Fruit fly (Drosophila melanogaster): ENCODE results near the gene mRpL21.

Gene mRpL21

dm6 chr3L:19236060-19236459, 18.8 kb downstream of the mRpL21 start, which contains the start of gene CG33647:
TSS of gene CG33647 (plus strand) at chr3L:19236360.
- no peak for TF ChIP-seq usp (GFP tag; optimal IDR thresholded peaks at IDR 0.05)
- TF ChIP-seq pan (optimal IDR thresholded peaks at IDR 0.05): no peak
- no peak for TF ChIP-seq CG8478 (optimal IDR thresholded peaks at IDR 0.05)
- TF ChIP-seq EcR (GFP tag; optimal IDR thresholded peaks at IDR 0.05): no peak
- TF ChIP-seq Dll (optimal IDR thresholded peaks at IDR 0.05): no peak
- TF ChIP-seq psq (optimal IDR thresholded peaks at IDR 0.05): no peak

DNA sequence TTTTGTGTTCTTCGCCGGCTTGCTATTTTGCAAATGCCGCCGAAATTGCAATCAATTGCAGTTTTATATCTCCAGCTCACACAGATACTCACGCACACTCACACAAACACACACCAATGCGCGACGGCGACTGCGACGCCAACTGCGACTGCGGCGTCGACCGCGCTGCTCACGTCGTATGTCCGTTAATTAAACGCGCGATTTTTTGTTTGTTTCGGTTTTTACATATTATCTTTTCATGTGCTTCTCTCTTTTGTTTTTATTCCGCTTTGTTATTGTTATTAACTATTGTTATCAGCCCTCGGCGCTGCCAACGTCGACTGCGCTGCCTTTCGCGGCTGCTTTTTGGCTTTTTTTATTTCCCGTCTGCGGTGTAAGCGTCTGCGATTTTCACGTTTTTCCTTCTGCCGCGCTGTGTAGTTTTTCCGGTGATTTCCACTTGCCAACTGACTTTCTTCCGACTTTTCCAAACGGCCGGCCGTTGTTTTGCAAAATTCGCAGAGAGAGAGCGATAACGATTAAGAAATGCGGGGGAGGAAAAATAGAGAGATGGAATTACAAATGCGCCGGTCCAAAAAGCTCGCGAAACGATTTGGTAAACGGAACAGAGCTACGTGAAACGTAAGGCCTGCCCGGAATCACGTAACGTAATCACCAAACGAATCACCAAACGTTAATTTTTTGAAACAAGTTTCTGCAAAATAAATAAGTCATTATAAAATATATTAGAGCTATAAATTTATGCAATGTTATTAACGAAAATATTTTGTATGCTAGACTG, 19.7 kb downstream of the mRpL21 start, which contains the start of gene fz2:
TSS of gene fz2 (minus strand) at position 452 of the 781 bp plus-strand sequence.
- TF ChIP-seq Dll (optimal IDR thresholded peaks at IDR 0.05) (no peak), psq (optimal IDR thresholded peaks at IDR 0.05) (no peak)

dm6 chr3L:19233798-19234781, 20.8 kb downstream of the mRpL21 start:
- TF ChIP-seq psq (optimal IDR thresholded peaks at IDR 0.05) (no peak), EcR (GFP tag; optimal IDR thresholded peaks at IDR 0.05) (no peak), CG8478 (optimal IDR thresholded peaks at IDR 0.05) (no peak)

- TF ChIP-seq pan (optimal IDR thresholded peaks at IDR 0.05): no peak
- TF ChIP-seq EcR (GFP tag; optimal IDR thresholded peaks at IDR 0.05): no peak
- TF ChIP-seq CG8478 (optimal IDR thresholded peaks at IDR 0.05): no peak
- no peak for TF ChIP-seq psq (optimal IDR thresholded peaks at IDR 0.05)
- no peak for TF ChIP-seq usp (GFP tag; optimal IDR thresholded peaks at IDR 0.05)
- TF ChIP-seq Dll (optimal IDR thresholded peaks at IDR 0.05): no peak
Observed at dm6 chr3L:19231608-19232007, 23.3 kb downstream of the mRpL21 start.

DNA sequence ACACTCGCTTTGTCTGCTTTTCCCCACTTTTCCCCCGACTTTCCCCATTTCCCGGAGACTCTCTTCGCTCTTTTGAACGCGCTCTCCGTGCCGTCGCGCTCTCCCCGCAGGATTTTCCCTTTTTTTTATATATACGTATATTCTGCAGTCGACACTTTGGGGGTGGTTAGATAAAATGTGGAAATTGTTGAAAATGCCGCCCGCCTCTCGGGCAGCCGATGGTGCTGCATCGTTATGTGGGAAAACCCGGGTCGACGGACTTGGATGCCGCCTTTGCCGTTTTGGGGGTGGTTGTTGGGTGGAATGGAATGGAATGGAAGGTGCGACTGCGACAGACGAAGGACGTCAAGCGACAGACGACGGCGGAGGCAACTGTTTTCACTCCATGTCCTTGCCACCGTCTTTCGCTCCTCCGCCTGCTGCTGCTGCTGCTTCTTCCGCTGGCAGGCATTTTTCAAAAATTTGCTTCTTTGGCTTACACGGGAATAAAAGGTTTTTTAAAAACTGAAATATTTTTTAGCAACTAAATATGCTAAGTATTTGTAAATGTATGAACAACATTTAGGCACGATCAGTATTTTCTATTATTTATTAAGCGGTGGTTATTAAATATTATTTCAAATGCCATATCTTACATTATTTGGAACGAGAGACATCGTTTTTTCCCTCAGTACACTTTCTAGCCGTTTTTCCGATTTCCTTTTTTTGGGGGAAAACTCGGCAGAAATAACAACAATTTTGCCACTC, 23.9 kb downstream of the mRpL21 start:
- TF ChIP-seq Dll (optimal IDR thresholded peaks at IDR 0.05) (no peak), psq (optimal IDR thresholded peaks at IDR 0.05) (no peak), CG8478 (optimal IDR thresholded peaks at IDR 0.05) (no peak)

DNA sequence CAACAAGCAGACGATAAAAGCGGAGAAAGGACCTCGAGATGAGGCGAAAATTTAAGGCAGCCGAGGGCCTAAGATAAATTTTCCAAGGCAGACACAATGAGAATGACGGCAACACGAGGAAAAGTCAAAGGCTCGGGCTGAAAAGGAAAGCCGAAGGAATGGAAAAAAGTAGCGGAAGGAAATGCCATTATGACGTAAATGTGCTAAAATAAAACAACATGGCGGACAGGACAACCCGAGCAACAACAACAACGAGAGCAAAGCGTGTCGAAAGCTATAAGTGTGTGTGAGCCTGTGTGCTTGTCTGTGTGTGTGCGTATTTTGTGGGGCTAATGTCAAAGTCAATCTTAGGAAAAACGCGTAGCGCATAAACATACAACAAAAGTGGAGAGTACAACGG, 25.4 kb downstream of the mRpL21 start:
- TF ChIP-seq psq (optimal IDR thresholded peaks at IDR 0.05): no peak

DNA sequence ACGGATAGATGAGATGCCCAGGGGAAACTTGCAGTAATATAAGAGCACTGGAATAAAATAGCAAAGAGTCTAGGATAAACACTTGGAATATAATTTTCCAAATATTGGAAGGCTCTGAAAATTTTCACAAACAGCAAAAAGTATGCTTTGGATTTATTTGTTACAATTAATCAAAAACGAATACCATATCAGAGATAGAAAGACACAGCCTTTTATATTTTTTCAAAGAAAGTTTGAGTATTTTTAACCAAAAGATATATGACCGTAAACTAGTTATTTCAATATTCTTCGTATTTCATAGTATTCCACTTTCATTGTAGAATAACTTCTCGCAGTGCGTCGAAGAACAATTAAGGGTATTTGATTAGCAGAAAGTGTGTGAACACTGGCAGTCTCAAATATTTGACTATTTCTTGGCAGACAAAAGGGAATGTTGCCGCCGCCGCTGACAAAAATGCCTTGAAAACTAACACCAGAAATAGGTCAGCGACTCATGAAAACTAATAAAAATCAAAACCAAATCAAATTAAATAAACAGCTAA, 25.9 kb downstream of the mRpL21 start:
- TF ChIP-seq usp (GFP tag; optimal IDR thresholded peaks at IDR 0.05) (no peak), EcR (GFP tag; optimal IDR thresholded peaks at IDR 0.05) (no peak), pan (optimal IDR thresholded peaks at IDR 0.05) (no peak), psq (optimal IDR thresholded peaks at IDR 0.05) (no peak), CG8478 (optimal IDR thresholded peaks at IDR 0.05) (no peak), Dll (optimal IDR thresholded peaks at IDR 0.05) (no peak)

- TF ChIP-seq usp (GFP tag; optimal IDR thresholded peaks at IDR 0.05) (no peak), EcR (GFP tag; optimal IDR thresholded peaks at IDR 0.05) (no peak), pan (optimal IDR thresholded peaks at IDR 0.05) (no peak), CG8478 (optimal IDR thresholded peaks at IDR 0.05) (no peak), Dll (optimal IDR thresholded peaks at IDR 0.05) (no peak), psq (optimal IDR thresholded peaks at IDR 0.05) (no peak)
Observed at dm6 chr3L:19228371-19228817, 26.5 kb downstream of the mRpL21 start.

dm6 chr3L:19225687-19226086, 29.2 kb downstream of the mRpL21 start:
- no peak for TF ChIP-seq psq (optimal IDR thresholded peaks at IDR 0.05)
- no peak for TF ChIP-seq pan (optimal IDR thresholded peaks at IDR 0.05)
- no peak for TF ChIP-seq EcR (GFP tag; optimal IDR thresholded peaks at IDR 0.05)
- TF ChIP-seq usp (GFP tag; optimal IDR thresholded peaks at IDR 0.05): no peak
- TF ChIP-seq CG8478 (optimal IDR thresholded peaks at IDR 0.05): no peak
- TF ChIP-seq Dll (optimal IDR thresholded peaks at IDR 0.05): no peak

dm6 chr3L:19221455-19221854, 33.4 kb downstream of the mRpL21 start:
- TF ChIP-seq CG8478 (optimal IDR thresholded peaks at IDR 0.05) (no peak), Dll (optimal IDR thresholded peaks at IDR 0.05) (no peak), EcR (GFP tag; optimal IDR thresholded peaks at IDR 0.05) (no peak), pan (optimal IDR thresholded peaks at IDR 0.05) (no peak), usp (GFP tag; optimal IDR thresholded peaks at IDR 0.05) (no peak), psq (optimal IDR thresholded peaks at IDR 0.05) (no peak)

- TF ChIP-seq EcR (GFP tag; optimal IDR thresholded peaks at IDR 0.05): no peak
- TF ChIP-seq psq (optimal IDR thresholded peaks at IDR 0.05): no peak
- no peak for TF ChIP-seq usp (GFP tag; optimal IDR thresholded peaks at IDR 0.05)
- no peak for TF ChIP-seq Dll (optimal IDR thresholded peaks at IDR 0.05)
- TF ChIP-seq CG8478 (optimal IDR thresholded peaks at IDR 0.05): no peak
- no peak for TF ChIP-seq pan (optimal IDR thresholded peaks at IDR 0.05)
Observed at dm6 chr3L:19216377-19216776, 38.5 kb downstream of the mRpL21 start.

Data from whole organism.